Worm (Caenorhabditis elegans) whole organism, early embryonic: ENCODE data around the gene tdc-1.

Source experiments
- B0310.2 ChIP-seq: sonication (generic microtip); optimal IDR thresholded peaks from 2 replicates; lab custom pipeline; 2016; ENCODE audit warnings: mild to moderate bottlenecking, missing genetic modification characterization, missing compliant biosample characterization
- F13C5.2 ChIP-seq: sonication (generic microtip); optimal IDR thresholded peaks from 2 replicates; lab custom pipeline; 2017; ENCODE audit warnings: mild to moderate bottlenecking, missing genetic modification characterization, inconsistent platforms, missing compliant biosample characterization
- aly-1 ChIP-seq: sonication (generic microtip); optimal IDR thresholded peaks from 2 replicates; lab custom pipeline; 2016; ENCODE audit warnings: missing genetic modification characterization, missing compliant biosample characterization
- ama-1 ChIP-seq: fragments of 150-350 bp; optimal IDR thresholded peaks from 2 replicates; lab custom pipeline; 2014
- ceh-13 ChIP-seq: fragments of 200-800 bp; sonication (Bioruptor generic); optimal IDR thresholded peaks from 2 replicates; lab custom pipeline; 2018; ENCODE audit warnings: mild to moderate bottlenecking, missing genetic modification characterization, missing compliant biosample characterization
- ceh-36 ChIP-seq: sonication (generic microtip); optimal IDR thresholded peaks from 2 replicates; lab custom pipeline; 2016; ENCODE audit warnings: missing genetic modification characterization, inconsistent platforms, missing compliant biosample characterization
- ets-7 ChIP-seq: sonication (generic microtip); optimal IDR thresholded peaks from 2 replicates; lab custom pipeline; 2016; ENCODE audit warnings: missing genotype, missing genetic modification characterization, missing compliant biosample characterization
- flt-1 ChIP-seq: fragments of 200-800 bp; sonication (Bioruptor generic); IDR thresholded peaks from 2 replicates; pipeline ENCODE4 v1.3.6; 2022; ENCODE audit warnings: missing genetic modification characterization, missing compliant biosample characterization
- hmbx-1 ChIP-seq: sonication (generic microtip); optimal IDR thresholded peaks from 2 replicates; lab custom pipeline; 2016; ENCODE audit warnings: mild to moderate bottlenecking, missing genetic modification characterization, missing compliant biosample characterization
- hmg-4 ChIP-seq: fragments of 200-800 bp; sonication (Bioruptor generic); optimal IDR thresholded peaks from 2 replicates; lab custom pipeline; 2018; ENCODE audit warnings: mild to moderate bottlenecking, missing genetic modification characterization, missing compliant biosample characterization
- hnd-1 ChIP-seq: sonication (generic microtip); optimal IDR thresholded peaks from 2 replicates; lab custom pipeline; 2016; ENCODE audit warnings: missing genetic modification characterization, missing compliant biosample characterization
- pes-1 ChIP-seq: fragments of 200-800 bp; sonication (Bioruptor generic); IDR thresholded peaks from 2 replicates; pipeline ENCODE4 v1.3.6; 2022; ENCODE audit warnings: missing genetic modification reagents, missing genetic modification characterization, missing compliant biosample characterization
- scrt-1 ChIP-seq: fragments of 200-800 bp; sonication (Bioruptor generic); IDR thresholded peaks from 2 replicates; pipeline ENCODE4 v1.3.6; 2022; ENCODE audit warnings: missing genetic modification characterization, missing compliant biosample characterization
- sea-1 ChIP-seq: fragments of 200-800 bp; sonication (Bioruptor generic); conservative IDR thresholded peaks from 2 replicates; pipeline ENCODE4 v1.3.6; 2022; ENCODE audit warnings: missing genetic modification characterization, missing compliant biosample characterization
- tbx-11 ChIP-seq: fragments of 200-800 bp; sonication (Bioruptor generic); IDR thresholded peaks from 2 replicates; pipeline ENCODE4 v1.3.6; 2022; ENCODE audit warnings: missing genetic modification characterization, missing compliant biosample characterization
- tbx-37 ChIP-seq: fragments of 200-800 bp; sonication (Bioruptor generic); conservative IDR thresholded peaks from 2 replicates; pipeline ENCODE4 v1.3.6; 2022; ENCODE audit warnings: missing genetic modification reagents, missing genetic modification characterization, missing compliant biosample characterization
- tra-4 ChIP-seq: sonication (generic microtip); optimal IDR thresholded peaks from 2 replicates; lab custom pipeline; 2017; ENCODE audit warnings: missing genetic modification characterization, missing compliant biosample characterization

The tdc-1 gene

DNA sequence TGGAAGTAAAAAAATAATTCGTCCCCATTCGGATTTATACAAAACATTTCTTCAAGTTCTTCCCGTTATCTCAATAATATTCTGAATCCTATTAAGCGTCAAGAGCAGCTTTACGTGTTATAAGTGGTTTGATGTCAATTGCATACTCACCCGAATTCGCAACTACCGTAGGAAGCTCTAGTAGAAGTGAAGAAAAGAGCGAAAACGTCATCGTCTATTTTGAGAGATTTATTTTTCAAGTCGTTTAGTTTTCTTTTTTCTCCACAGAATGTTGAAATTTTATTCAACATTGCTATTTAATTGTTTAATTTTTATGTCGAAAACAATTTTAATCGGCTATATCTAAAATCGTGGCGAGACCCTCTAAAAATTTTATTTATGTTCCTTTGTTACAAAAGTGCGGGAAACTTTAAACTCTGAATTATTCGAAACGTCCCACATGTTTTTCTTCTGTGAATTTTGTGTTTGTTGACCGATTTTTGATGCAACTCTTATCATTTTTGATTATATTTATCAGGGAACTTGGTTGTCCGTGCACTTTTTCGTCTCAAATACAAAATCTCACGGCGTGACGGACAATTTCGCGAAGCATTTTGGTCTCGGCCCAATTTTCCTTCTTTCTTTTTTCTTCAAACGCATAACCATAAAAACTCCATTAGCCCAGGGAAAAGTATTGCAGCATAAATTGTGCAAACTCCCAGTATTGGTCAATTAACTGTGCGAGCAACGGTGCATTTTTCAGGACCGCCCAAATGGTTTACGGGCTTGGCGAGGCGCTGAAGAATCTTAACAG lies at the start of gene tdc-1:
Gene tdc-1 (plus strand): TSS at position 743 of the 793 bp plus-strand sequence.
- TF ChIP-seq tbx-11 = no peak
- no peak for TF ChIP-seq hnd-1
- TF ChIP-seq F13C5.2 (tag; lab: Kevin White, UChicago) = no peak
- no peak for TF ChIP-seq scrt-1
- TF ChIP-seq pes-1 (GFP tag; lab: Robert Waterston, UW) = no peak
- TF ChIP-seq aly-1 (tag; lab: Kevin White, UChicago) = no peak
- TF ChIP-seq B0310.2 (tag; lab: Kevin White, UChicago) = no peak
- no peak for TF ChIP-seq sea-1 (GFP tag; lab: Robert Waterston, UW)
- TF ChIP-seq ama-1 (lab: Kevin White, UChicago) = no peak
- no peak for TF ChIP-seq hmbx-1 (tag; lab: Kevin White, UChicago)
- TF ChIP-seq tbx-37 = no peak
- no peak for TF ChIP-seq flt-1 (GFP tag; lab: Robert Waterston, UW)
- TF ChIP-seq ets-7 = no peak

DNA sequence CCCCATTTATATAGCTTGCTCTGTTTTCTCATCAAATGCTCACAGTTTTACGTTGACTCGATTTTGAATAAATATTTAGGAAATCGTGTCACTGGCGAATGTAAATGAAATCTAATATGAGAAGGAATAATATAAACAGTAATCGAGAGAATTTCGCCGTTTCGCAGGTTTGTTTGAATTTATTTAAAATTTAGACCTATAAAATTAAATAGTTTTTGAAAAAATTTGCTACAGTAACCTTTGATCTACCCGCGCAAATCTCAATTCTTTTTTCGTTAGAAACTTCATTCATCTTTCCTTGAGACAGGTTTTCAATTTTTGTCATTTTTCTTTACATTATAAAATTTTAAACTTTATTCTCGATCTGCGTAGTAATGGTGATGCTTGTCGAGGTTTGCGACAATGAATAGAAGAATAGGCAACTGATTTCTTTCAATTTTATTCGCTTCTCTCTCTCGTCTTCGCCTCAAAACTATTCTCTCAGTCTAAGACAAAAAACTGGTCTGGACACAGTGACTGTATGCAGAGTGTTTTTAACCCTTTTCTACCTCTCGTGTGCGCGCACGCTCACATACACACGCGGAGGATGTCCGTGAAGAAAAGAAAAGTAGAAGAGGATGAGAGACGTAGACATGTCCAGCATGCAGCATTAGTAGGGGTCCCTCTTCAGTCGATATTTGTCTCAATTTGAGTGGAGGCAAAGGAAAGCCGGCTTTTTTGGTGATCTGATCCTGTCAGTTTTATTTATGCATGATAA lies 47.9 kb upstream of the tdc-1 start, which contains the start of gene dab-1:
Gene dab-1 (plus strand): TSS at position 78 of the 757 bp plus-strand sequence.
- TF ChIP-seq B0310.2 (tag; lab: Kevin White, UChicago) = no peak
- TF ChIP-seq pes-1 (GFP tag; lab: Robert Waterston, UW) = no peak
- TF ChIP-seq tbx-11 = no peak
- TF ChIP-seq ama-1 (lab: Kevin White, UChicago) = peak; percentile 80
- no peak for TF ChIP-seq tra-4 (tag; lab: Kevin White, UChicago)
- no peak for TF ChIP-seq ceh-36 (tag; lab: Kevin White, UChicago)
- TF ChIP-seq scrt-1 = no peak
- no peak for TF ChIP-seq F13C5.2 (tag; lab: Kevin White, UChicago)
- TF ChIP-seq ets-7 = no peak
- TF ChIP-seq sea-1 (GFP tag; lab: Robert Waterston, UW) = 0 out of 2 replicates have a peak, but pooled peaks have one; percentile 55
- no peak for TF ChIP-seq tbx-37
- no peak for TF ChIP-seq ceh-13 (GFP tag; lab: Kevin White, UChicago)
- 0 out of 2 replicates have a peak, but pooled peaks have one; percentile 34 for TF ChIP-seq flt-1 (GFP tag; lab: Robert Waterston, UW)
- peak; percentile 61 for TF ChIP-seq hmg-4
- TF ChIP-seq hnd-1 = no peak

DNA sequence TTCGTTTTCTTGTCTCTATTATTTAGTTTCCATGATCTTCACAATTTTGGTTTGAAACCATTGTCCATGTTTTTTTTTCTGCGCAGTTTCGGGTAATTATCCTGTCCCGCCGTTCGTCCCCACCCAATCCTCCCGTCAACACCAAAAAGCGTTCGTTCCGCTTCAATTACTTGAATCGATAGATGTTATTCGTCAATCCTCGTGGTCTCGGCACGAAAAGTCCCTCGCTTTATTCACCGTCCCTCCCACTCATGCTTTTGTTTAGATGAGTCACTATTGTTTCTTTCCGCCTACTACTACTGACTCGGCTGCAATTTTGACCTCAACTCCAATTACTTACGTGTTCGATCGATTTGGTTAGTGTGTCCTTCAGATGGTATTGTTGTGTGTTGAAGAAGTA lies 47.0 kb upstream of the tdc-1 start:
- TF ChIP-seq hmg-4 (peak; percentile 16), tra-4 (tag; lab: Kevin White, UChicago) (no peak), ama-1 (lab: Kevin White, UChicago) (no peak), scrt-1 (no peak)

DNA sequence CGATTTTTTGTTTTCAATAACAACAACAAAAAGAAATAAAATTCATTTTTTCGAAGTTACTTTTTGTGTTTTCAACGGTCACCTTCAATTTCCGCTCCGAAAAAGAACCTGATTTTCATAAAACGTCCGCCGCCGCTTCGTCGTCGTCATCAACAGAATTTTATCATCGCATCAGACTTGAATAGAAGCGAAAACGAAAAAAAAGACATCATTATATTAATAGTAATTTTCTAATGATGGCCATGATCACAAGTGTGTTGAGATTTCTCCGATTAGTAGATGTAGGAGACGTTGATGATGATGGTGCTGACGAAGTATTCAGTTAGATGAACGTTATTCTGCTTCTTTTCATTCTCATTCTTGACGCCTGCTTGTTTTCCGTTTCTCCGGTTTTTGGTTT lies 46.5 kb upstream of the tdc-1 start:
- TF ChIP-seq ceh-36 (tag; lab: Kevin White, UChicago) (no peak), ama-1 (lab: Kevin White, UChicago) (no peak), pes-1 (GFP tag; lab: Robert Waterston, UW) (no peak)

- TF ChIP-seq tra-4 (tag; lab: Kevin White, UChicago) (no peak), ceh-13 (GFP tag; lab: Kevin White, UChicago) (no peak), pes-1 (GFP tag; lab: Robert Waterston, UW) (no peak), tbx-37 (no peak), ets-7 (no peak)
These were observed 45.8 kb upstream of the tdc-1 start for ce11 chrII:8224623-8225022.

- TF ChIP-seq scrt-1 = no peak
- TF ChIP-seq pes-1 (GFP tag; lab: Robert Waterston, UW) = no peak
- TF ChIP-seq B0310.2 (tag; lab: Kevin White, UChicago) = no peak
- TF ChIP-seq flt-1 (GFP tag; lab: Robert Waterston, UW) = no peak
- no peak for TF ChIP-seq tbx-37
- TF ChIP-seq aly-1 (tag; lab: Kevin White, UChicago) = no peak
- no peak for TF ChIP-seq F13C5.2 (tag; lab: Kevin White, UChicago)
- TF ChIP-seq ets-7 = no peak
- no peak for TF ChIP-seq hmbx-1 (tag; lab: Kevin White, UChicago)
- TF ChIP-seq hnd-1 = no peak
- TF ChIP-seq ceh-36 (tag; lab: Kevin White, UChicago) = no peak
These were observed 45.0 kb upstream of the tdc-1 start for ce11 chrII:8225347-8225746.

- no peak for TF ChIP-seq aly-1 (tag; lab: Kevin White, UChicago)
- TF ChIP-seq sea-1 (GFP tag; lab: Robert Waterston, UW) = no peak
- TF ChIP-seq ama-1 (lab: Kevin White, UChicago) = no peak
- TF ChIP-seq tra-4 (tag; lab: Kevin White, UChicago) = no peak
These were observed 44.5 kb upstream of the tdc-1 start for ce11 chrII:8225914-8226313.

DNA sequence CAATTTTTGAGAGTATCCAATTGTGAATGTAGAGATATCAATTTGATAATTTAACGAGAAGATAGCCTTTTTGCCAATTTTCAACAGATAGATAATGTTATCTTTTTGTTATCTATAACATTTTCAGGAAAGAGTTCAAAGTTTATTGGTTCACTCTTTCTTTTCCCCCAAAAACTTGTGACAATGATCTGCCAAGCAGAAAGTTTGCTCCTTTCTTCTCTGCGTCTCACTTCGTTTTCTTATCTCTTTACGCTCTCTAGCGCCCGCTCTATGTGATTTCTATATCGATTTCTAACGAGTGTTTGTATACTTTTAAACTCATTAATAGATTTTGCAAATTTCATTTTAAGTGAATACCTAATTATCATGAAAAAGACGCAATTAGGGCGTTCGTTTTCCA lies 43.9 kb upstream of the tdc-1 start:
- TF ChIP-seq sea-1 (GFP tag; lab: Robert Waterston, UW) = no peak
- TF ChIP-seq ceh-13 (GFP tag; lab: Kevin White, UChicago) = no peak
- TF ChIP-seq hmbx-1 (tag; lab: Kevin White, UChicago) = no peak
- TF ChIP-seq aly-1 (tag; lab: Kevin White, UChicago) = no peak
- TF ChIP-seq scrt-1 = no peak
- TF ChIP-seq ama-1 (lab: Kevin White, UChicago) = no peak
- no peak for TF ChIP-seq tbx-37
- TF ChIP-seq pes-1 (GFP tag; lab: Robert Waterston, UW) = no peak
- no peak for TF ChIP-seq ets-7
- TF ChIP-seq hmg-4 = no peak
- TF ChIP-seq B0310.2 (tag; lab: Kevin White, UChicago) = no peak
- no peak for TF ChIP-seq tra-4 (tag; lab: Kevin White, UChicago)
- TF ChIP-seq flt-1 (GFP tag; lab: Robert Waterston, UW) = no peak
- no peak for TF ChIP-seq F13C5.2 (tag; lab: Kevin White, UChicago)
- no peak for TF ChIP-seq hnd-1
- TF ChIP-seq tbx-11 = no peak
